Fruit fly (Drosophila melanogaster) S2 (cell line): ENCODE data around the gene CG45116.

ENCODE experiments used
- CG8478 ChIP-seq: fragments of >200 bp; optimal IDR thresholded peaks from 2 replicates; lab custom pipeline; 2018
- CTCF ChIP-seq, 2 experiments: fragments of >200 bp; optimal IDR thresholded peaks; 2 replicates each; lab custom pipeline; 2018

dm6 chr3L:22669275-22670006 lies 29.8 kb upstream of the CG45116 start, which contains the start of gene Jhbp6:
- TF ChIP-seq CTCF (optimal IDR thresholded peaks at IDR 0.05; lab: Kevin White, UChicago) (no peak), CG8478 (lab: Kevin White, UChicago) (no peak)
